Worm (Caenorhabditis elegans): ENCODE data around the gene vps-33.1.
A peak's percentile ranks its signal among the peaks of the same experiment; 100 is the strongest.

vps-33.1 gene

ce11 chrIII:8652922-8653321 is 47.8 kb upstream of the vps-33.1 start (continued):
- no peak for TF ChIP-seq pqm-1 (tag; optimal IDR thresholded peaks at IDR 0.05)
- no peak; the same call in 1 of the 2 replicates for TF ChIP-seq sox-2 (GFP tag; IDR thresholded peaks at IDR 0.05)
- TF ChIP-seq C38D4.7 (GFP tag; optimal IDR thresholded peaks at IDR 0.05): peak; percentile 40
- peak; percentile 8 for TF ChIP-seq pat-9 (tag; optimal IDR thresholded peaks at IDR 0.05)
- TF ChIP-seq T23F11.4 (GFP tag; optimal IDR thresholded peaks at IDR 0.05): no peak
- TF ChIP-seq pag-3 (tag; optimal IDR thresholded peaks at IDR 0.05; ENCODE audit: borderline replicate concordance): no peak
- no peak for TF ChIP-seq hlh-30 (tag; optimal IDR thresholded peaks at IDR 0.05; ENCODE audit: insufficient read depth)
- TF ChIP-seq ceh-24 (tag; optimal IDR thresholded peaks at IDR 0.05): no peak
- TF ChIP-seq pax-1 (tag; optimal IDR thresholded peaks at IDR 0.05): no peak
- no peak for TF ChIP-seq zip-5 (tag; optimal IDR thresholded peaks at IDR 0.05)
- TF ChIP-seq ztf-16 (tag; optimal IDR thresholded peaks at IDR 0.05): no peak
- TF ChIP-seq pha-2 (tag; optimal IDR thresholded peaks at IDR 0.05): no peak
- no peak for TF ChIP-seq hlh-6 (tag; optimal IDR thresholded peaks at IDR 0.05)
- TF ChIP-seq sdc-2 (tag; optimal IDR thresholded peaks at IDR 0.05): peak; percentile 8
- no peak for TF ChIP-seq tbx-2 (tag; optimal IDR thresholded peaks at IDR 0.05)
- peak; percentile 25 for TF ChIP-seq elt-2 (tag; optimal IDR thresholded peaks at IDR 0.05)
- peak; percentile 37 for TF ChIP-seq nhr-232 (tag; optimal IDR thresholded peaks at IDR 0.05)
- TF ChIP-seq unc-55 (GFP tag; optimal IDR thresholded peaks at IDR 0.05): no peak
- no peak for TF ChIP-seq C08G9.2 (tag; optimal IDR thresholded peaks at IDR 0.05)
- no peak for TF ChIP-seq hlh-15 (tag; optimal IDR thresholded peaks at IDR 0.05)
- peak; percentile 45 for TF ChIP-seq che-1 (tag; optimal IDR thresholded peaks at IDR 0.05)
- no peak for TF ChIP-seq pha-4 (tag; optimal IDR thresholded peaks at IDR 0.05)
- no peak for TF ChIP-seq ceh-45 (GFP tag; IDR thresholded peaks at IDR 0.05)
- no peak for TF ChIP-seq F13H6.1 (tag; optimal IDR thresholded peaks at IDR 0.05)
- no peak for TF ChIP-seq npax-4 (tag; optimal IDR thresholded peaks at IDR 0.05)
- TF ChIP-seq syd-9 (tag; optimal IDR thresholded peaks at IDR 0.05): peak; percentile 49
- TF ChIP-seq unc-86 (tag; optimal IDR thresholded peaks at IDR 0.05): no peak
- no peak for TF ChIP-seq ets-4 (tag; optimal IDR thresholded peaks at IDR 0.05)
- TF ChIP-seq ceh-14 (tag; optimal IDR thresholded peaks at IDR 0.05): peak; percentile 5
- peak; percentile 14 for TF ChIP-seq dmd-4 (tag; optimal IDR thresholded peaks at IDR 0.05; ENCODE audit: borderline replicate concordance)
- peak; percentile 54 for TF ChIP-seq ceh-6 (GFP tag; optimal IDR thresholded peaks at IDR 0.05)
- no peak for TF ChIP-seq lim-6 (tag; optimal IDR thresholded peaks at IDR 0.05)

ce11 chrIII:8653457-8653856 is 47.3 kb upstream of the vps-33.1 start:
- TF ChIP-seq ttx-3 (tag; optimal IDR thresholded peaks at IDR 0.05): no peak

ce11 chrIII:8653875-8654386 is 46.8 kb upstream of the vps-33.1 start, which contains the start of gene F22B7.9:
Gene F22B7.9 (minus strand): TSS chrIII:8653925.
- TF ChIP-seq tbx-2 (tag; optimal IDR thresholded peaks at IDR 0.05) (no peak), lim-6 (tag; optimal IDR thresholded peaks at IDR 0.05) (no peak), pax-1 (tag; optimal IDR thresholded peaks at IDR 0.05) (no peak), pag-3 (tag; optimal IDR thresholded peaks at IDR 0.05; ENCODE audit: borderline replicate concordance) (no peak), elt-4 (tag; optimal IDR thresholded peaks at IDR 0.05) (no peak), K09A11.1 (tag; optimal IDR thresholded peaks at IDR 0.05; ENCODE audit: insufficient read depth) (no peak), fax-1 (tag; optimal IDR thresholded peaks at IDR 0.05) (no peak), sdc-2 (tag; optimal IDR thresholded peaks at IDR 0.05) (no peak), ztf-16 (tag; optimal IDR thresholded peaks at IDR 0.05) (no peak), ceh-2 (tag; optimal IDR thresholded peaks at IDR 0.05) (no peak), npax-4 (tag; optimal IDR thresholded peaks at IDR 0.05) (no peak), ceh-6 (GFP tag; optimal IDR thresholded peaks at IDR 0.05) (no peak)

Measured in whole organism, late embryonic.